Worm (Caenorhabditis elegans) whole organism, mixed stage, embryonic: ENCODE measurements around the gene hmit-1.3.

ENCODE experiments used
- blmp-1 ChIP-seq: fragments of 150-350 bp; optimal IDR thresholded peaks from 2 replicates; lab custom pipeline; 2014; ENCODE audit warnings: missing biosample characterization, missing genetic modification characterization
- cnd-1 ChIP-seq: fragments of 200-800 bp; sonication (Bioruptor generic); optimal IDR thresholded peaks from 2 replicates; lab custom pipeline; 2018; ENCODE audit warnings: mild to moderate bottlenecking, missing genetic modification characterization, missing compliant biosample characterization
- lin-13 ChIP-seq: fragments of 150-350 bp; optimal IDR thresholded peaks from 2 replicates; lab custom pipeline; 2014; ENCODE audit warnings: missing biosample characterization, missing genetic modification characterization
- mep-1 ChIP-seq: fragments of 150-350 bp; optimal IDR thresholded peaks from 2 replicates; lab custom pipeline; 2017; ENCODE audit warnings: missing biosample characterization, missing genetic modification reagents, missing genetic modification characterization, inconsistent platforms
- nhr-12 ChIP-seq: fragments of 150-350 bp; optimal IDR thresholded peaks from 2 replicates; lab custom pipeline; 2014; ENCODE audit warnings: missing biosample characterization, missing genetic modification characterization
- nhr-28 ChIP-seq: fragments of 150-350 bp; optimal IDR thresholded peaks from 2 replicates; lab custom pipeline; 2014; ENCODE audit warnings: missing biosample characterization, missing genetic modification characterization
- pha-4 ChIP-seq: fragments of 150-350 bp; optimal IDR thresholded peaks from 2 replicates; lab custom pipeline; 2018; ENCODE audit warnings: missing biosample characterization, missing genetic modification reagents, missing genetic modification characterization
- snpc-4 ChIP-seq: fragments of 150-350 bp; optimal IDR thresholded peaks from 2 replicates; lab custom pipeline; 2014; ENCODE audit warnings: missing biosample characterization, missing genetic modification characterization
- unc-120 ChIP-seq: sonication (generic microtip); optimal IDR thresholded peaks from 2 replicates; lab custom pipeline; 2017; ENCODE audit warnings: missing genetic modification characterization, missing compliant biosample characterization; ENCODE audit not compliant: poor library complexity, severe bottlenecking
- ztf-11 ChIP-seq: fragments of 150-350 bp; optimal IDR thresholded peaks from 2 replicates; lab custom pipeline; 2014; ENCODE audit warnings: missing biosample characterization, missing genetic modification characterization

ce11 chrIII:3504239-3504638, 15.2 kb downstream of the hmit-1.3 start:
- TF ChIP-seq snpc-4 (no peak), blmp-1 (tag; lab: Kevin White, UChicago) (no peak), pha-4 (tag; lab: Kevin White, UChicago) (no peak), nhr-28 (tag; lab: Kevin White, UChicago) (no peak), ztf-11 (tag; lab: Kevin White, UChicago) (no peak), nhr-12 (no peak), cnd-1 (no peak), mep-1 (no peak), unc-120 (tag; lab: Kevin White, UChicago) (no peak), lin-13 (tag; lab: Kevin White, UChicago) (no peak)
